Worm (Caenorhabditis elegans) whole organism, L1 larva: Measurements from ENCODE around the gene trx-2.
A peak's percentile ranks its signal among the peaks of the same experiment; 100 is the strongest.

Experiments used
- C34B4.2 ChIP-seq: sonication (generic microtip); optimal IDR thresholded peaks from 2 replicates; lab custom pipeline; 2017; ENCODE audit warnings: mild to moderate bottlenecking, missing genetic modification characterization, missing compliant biosample characterization
- Y116A8C.19 ChIP-seq: sonication (generic microtip); optimal IDR thresholded peaks from 2 replicates; lab custom pipeline; 2016; ENCODE audit warnings: missing compliant biosample characterization, missing genetic modification characterization, borderline replicate concordance
- dsc-1 ChIP-seq: sonication (generic microtip); optimal IDR thresholded peaks from 2 replicates; lab custom pipeline; 2016; ENCODE audit warnings: mild to moderate bottlenecking, missing genetic modification characterization, missing compliant biosample characterization
- efl-1 ChIP-seq, 4 experiments: fragments of 150-350 bp; optimal IDR thresholded peaks in 3 of 4; peaks in 1 of 4; 1 replicate in 1 of 4; 2 replicates in 3 of 4; lab custom pipeline; 2014; ENCODE audit warnings: missing biosample characterization in 2 of 4, missing genetic modification characterization in 2 of 4, missing genetic modification reagents in 2 of 4
- efl-3 ChIP-seq: fragments of 200-800 bp; sonication (Bioruptor generic); optimal IDR thresholded peaks from 2 replicates; lab custom pipeline; 2018; ENCODE audit warnings: mild to moderate bottlenecking, missing genetic modification characterization, missing compliant biosample characterization
- egl-13 ChIP-seq: sonication (generic microtip); optimal IDR thresholded peaks from 2 replicates; lab custom pipeline; 2016; ENCODE audit warnings: missing genotype, missing genetic modification reagents, missing genetic modification characterization, missing compliant biosample characterization
- elt-2 ChIP-seq: sonication (generic microtip); optimal IDR thresholded peaks from 2 replicates; lab custom pipeline; 2016; ENCODE audit warnings: missing genetic modification characterization, mild to moderate bottlenecking, inconsistent platforms, missing compliant biosample characterization, missing genetic modification reagents
- fkh-4 ChIP-seq: sonication (generic microtip); optimal IDR thresholded peaks from 2 replicates; lab custom pipeline; 2016; ENCODE audit warnings: missing compliant biosample characterization, missing genetic modification characterization, borderline replicate concordance
- fkh-8 ChIP-seq: sonication (generic microtip); optimal IDR thresholded peaks from 2 replicates; lab custom pipeline; 2016; ENCODE audit warnings: mild to moderate bottlenecking, missing genetic modification characterization, missing compliant biosample characterization
- fos-1 ChIP-seq: fragments of 150-350 bp; optimal IDR thresholded peaks from 2 replicates; lab custom pipeline; 2014; ENCODE audit warnings: missing biosample characterization, missing genetic modification characterization
- grh-1 ChIP-seq: fragments of 200-800 bp; sonication (Bioruptor generic); IDR thresholded peaks from 2 replicates; pipeline ENCODE4 v1.3.6; 2022; ENCODE audit warnings: missing genetic modification reagents, missing genetic modification characterization, missing compliant biosample characterization
- hlh-4 ChIP-seq: sonication (generic microtip); optimal IDR thresholded peaks from 2 replicates; lab custom pipeline; 2016; ENCODE audit warnings: mild to moderate bottlenecking, missing genetic modification characterization, missing compliant biosample characterization
- hpl-2 ChIP-seq: fragments of 150-350 bp; optimal IDR thresholded peaks from 2 replicates; lab custom pipeline; 2014; ENCODE audit warnings: missing biosample characterization, missing genetic modification reagents, missing genetic modification characterization
- isw-1 ChIP-seq: fragments of 200-800 bp; sonication (Bioruptor generic); IDR thresholded peaks from 2 replicates; pipeline ENCODE4 v1.3.6; 2022; ENCODE audit warnings: missing genetic modification characterization, missing compliant biosample characterization
- jun-1 ChIP-seq: fragments of 150-350 bp; optimal IDR thresholded peaks from 2 replicates; lab custom pipeline; 2014; ENCODE audit warnings: missing biosample characterization, missing genetic modification reagents, missing genetic modification characterization
- lin-13 ChIP-seq: fragments of 150-350 bp; optimal IDR thresholded peaks from 2 replicates; lab custom pipeline; 2014; ENCODE audit warnings: missing biosample characterization, missing genetic modification reagents, missing genetic modification characterization
- lin-14 ChIP-seq: fragments of 200-800 bp; sonication (Bioruptor generic); optimal IDR thresholded peaks from 2 replicates; lab custom pipeline; 2018; ENCODE audit warnings: mild to moderate bottlenecking, missing genetic modification characterization, moderate library complexity, missing compliant biosample characterization
- lin-15B ChIP-seq: fragments of 150-350 bp; sonication (generic microtip); optimal IDR thresholded peaks from 3 replicates; lab custom pipeline; 2014; ENCODE audit warnings: missing biosample characterization, missing genetic modification characterization
- lin-39 ChIP-seq: fragments of 150-350 bp; optimal IDR thresholded peaks from 2 replicates; lab custom pipeline; 2014; ENCODE audit warnings: missing biosample characterization, missing genetic modification reagents, missing genetic modification characterization
- lir-3 ChIP-seq: sonication (generic microtip); optimal IDR thresholded peaks from 2 replicates; lab custom pipeline; 2016; ENCODE audit warnings: mild to moderate bottlenecking, missing genetic modification characterization, moderate library complexity, missing compliant biosample characterization; ENCODE audit not compliant: poor library complexity
- lsy-2 ChIP-seq, 2 experiments: fragments of 150-350 bp; optimal IDR thresholded peaks; 2 replicates each; lab custom pipeline; 2014; ENCODE audit warnings: missing biosample characterization in 2 of 2, missing genetic modification characterization in 2 of 2
- mef-2 ChIP-seq: fragments of 150-350 bp; optimal IDR thresholded peaks from 2 replicates; lab custom pipeline; 2014; ENCODE audit warnings: missing biosample characterization, missing genetic modification characterization
- nhr-11 ChIP-seq: fragments of 150-350 bp; optimal IDR thresholded peaks from 2 replicates; lab custom pipeline; 2014; ENCODE audit warnings: missing biosample characterization, missing genetic modification characterization
- nhr-77 ChIP-seq: fragments of 150-350 bp; optimal IDR thresholded peaks from 2 replicates; lab custom pipeline; 2014; ENCODE audit warnings: missing biosample characterization, missing genetic modification characterization
- nhr-85 ChIP-seq: sonication (generic microtip); peaks from one replicate; lab custom pipeline; 2016; ENCODE audit warnings: missing genetic modification characterization, inconsistent platforms, missing compliant biosample characterization
- pax-3 ChIP-seq: fragments of 200-800 bp; sonication (Bioruptor generic); optimal IDR thresholded peaks from 2 replicates; lab custom pipeline; 2018; ENCODE audit warnings: mild to moderate bottlenecking, missing genetic modification characterization, moderate library complexity, missing compliant biosample characterization
- pqm-1 ChIP-seq: sonication (generic microtip); optimal IDR thresholded peaks from 3 replicates; lab custom pipeline; 2017; ENCODE audit warnings: missing biosample characterization, missing genetic modification characterization
- rnt-1 ChIP-seq: sonication (generic microtip); optimal IDR thresholded peaks from 2 replicates; lab custom pipeline; 2016; ENCODE audit warnings: mild to moderate bottlenecking, missing genetic modification characterization, moderate library complexity, missing compliant biosample characterization
- sup-37 ChIP-seq: fragments of 200-800 bp; sonication (Bioruptor generic); optimal IDR thresholded peaks from 2 replicates; lab custom pipeline; 2018; ENCODE audit warnings: mild to moderate bottlenecking, missing genetic modification characterization, missing compliant biosample characterization
- swsn-7 ChIP-seq: sonication (generic microtip); optimal IDR thresholded peaks from 2 replicates; lab custom pipeline; 2016; ENCODE audit warnings: missing genetic modification characterization, missing compliant biosample characterization
- tbx-2 ChIP-seq: sonication (generic microtip); optimal IDR thresholded peaks from 2 replicates; lab custom pipeline; 2016; ENCODE audit warnings: missing genetic modification characterization, missing compliant biosample characterization
- tlp-1 ChIP-seq: fragments of 150-350 bp; optimal IDR thresholded peaks from 2 replicates; lab custom pipeline; 2014; ENCODE audit warnings: missing biosample characterization, missing genetic modification characterization
- unc-30 ChIP-seq: sonication (generic microtip); optimal IDR thresholded peaks from 2 replicates; lab custom pipeline; 2017; ENCODE audit warnings: missing biosample characterization, missing genetic modification characterization
- unc-86 ChIP-seq: sonication (generic microtip); optimal IDR thresholded peaks from 2 replicates; lab custom pipeline; 2016; ENCODE audit warnings: missing genetic modification characterization, missing compliant biosample characterization
- vab-15 ChIP-seq: sonication (generic microtip); optimal IDR thresholded peaks from 2 replicates; lab custom pipeline; 2017; ENCODE audit warnings: missing genotype, mild to moderate bottlenecking, missing genetic modification characterization, missing compliant biosample characterization

trx-2 gene

DNA sequence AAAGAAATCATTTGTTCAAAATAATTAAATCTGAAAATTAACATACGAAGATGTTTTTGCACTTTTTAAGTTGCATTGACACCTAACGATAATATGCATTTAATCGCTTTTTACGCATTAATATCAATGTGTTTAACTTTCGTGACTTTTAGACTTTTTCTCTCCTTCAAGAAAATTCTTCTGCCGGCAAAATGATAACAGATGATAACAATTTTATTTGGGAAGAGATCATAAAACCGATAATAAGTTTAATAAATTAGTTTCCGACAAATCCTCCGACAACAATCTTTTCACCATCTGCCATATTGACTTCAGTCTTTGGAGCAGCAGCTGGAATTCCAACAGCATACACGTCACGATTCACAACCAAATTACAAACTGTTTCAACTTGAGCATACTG is 34.4 kb upstream of the trx-2 start:
- TF ChIP-seq elt-2 (tag; lab: Kevin White, UChicago) (peak; percentile 86), tlp-1 (tag; lab: Kevin White, UChicago) (peak; percentile 63), isw-1 (GFP tag; lab: Robert Waterston, UW) (no peak)

DNA sequence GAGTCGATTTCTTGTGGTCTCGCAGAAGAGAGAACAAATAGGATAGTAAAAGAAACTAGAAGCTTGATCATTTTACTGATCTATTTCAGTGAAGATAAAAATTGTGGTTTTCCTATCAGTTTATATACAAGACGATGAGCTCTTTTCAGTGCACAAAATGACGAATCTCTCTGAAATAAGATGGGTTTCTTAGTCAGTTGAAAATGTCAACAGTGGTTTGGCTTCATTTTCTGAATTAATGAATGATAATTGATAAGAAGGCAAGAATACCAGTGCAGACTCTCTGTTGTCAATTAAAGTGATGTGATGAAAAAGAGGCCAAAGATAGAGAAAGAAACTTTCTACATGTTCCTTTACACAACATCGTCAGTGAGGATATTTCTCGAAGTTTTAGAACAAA is 33.1 kb upstream of the trx-2 start, which contains the start of gene lys-2:
Gene lys-2 (minus strand): TSS at position 101 of the 400 bp plus-strand sequence.
- no peak for TF ChIP-seq lin-15B (tag; lab: Kevin White, UChicago)
- no peak for TF ChIP-seq fos-1
- no peak for TF ChIP-seq egl-13 (tag; lab: Kevin White, UChicago)
- peak; percentile 75 for TF ChIP-seq elt-2 (tag; lab: Kevin White, UChicago)
- no peak for TF ChIP-seq mef-2 (tag; lab: Kevin White, UChicago)
- TF ChIP-seq Y116A8C.19 (tag; lab: Kevin White, UChicago): no peak
- TF ChIP-seq pqm-1 (tag; lab: Kevin White, UChicago): peak; percentile 50
- no peak for TF ChIP-seq hlh-4 (tag; lab: Kevin White, UChicago)
- TF ChIP-seq pax-3 (tag; lab: Kevin White, UChicago): peak; percentile 4
- TF ChIP-seq swsn-7: no peak

DNA sequence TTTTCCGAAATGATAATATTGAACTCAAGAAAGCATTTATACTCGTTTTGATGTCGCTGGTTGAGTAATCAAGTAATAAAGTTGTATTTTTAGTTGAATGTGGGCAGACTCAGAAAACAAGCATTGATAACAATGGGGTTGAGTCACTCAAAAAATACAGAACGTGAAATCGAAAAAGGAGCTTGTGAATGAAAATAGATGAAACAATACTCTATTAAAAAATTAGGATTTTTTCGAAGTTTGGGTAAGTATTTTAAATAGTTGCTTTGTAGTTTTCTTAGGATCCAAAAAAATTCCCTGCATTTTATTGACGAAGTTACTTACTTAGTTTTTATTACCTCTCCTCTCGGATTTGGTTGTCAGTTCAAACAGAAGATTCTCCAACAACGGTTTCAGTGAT is 31.0 kb upstream of the trx-2 start, which contains the start of gene lys-3:
Gene lys-3 (minus strand): TSS at position 101 of the 400 bp plus-strand sequence.
- TF ChIP-seq lin-39 (no peak), nhr-77 (tag; lab: Kevin White, UChicago) (no peak), C34B4.2 (tag; lab: Kevin White, UChicago) (no peak), nhr-11 (no peak)

DNA sequence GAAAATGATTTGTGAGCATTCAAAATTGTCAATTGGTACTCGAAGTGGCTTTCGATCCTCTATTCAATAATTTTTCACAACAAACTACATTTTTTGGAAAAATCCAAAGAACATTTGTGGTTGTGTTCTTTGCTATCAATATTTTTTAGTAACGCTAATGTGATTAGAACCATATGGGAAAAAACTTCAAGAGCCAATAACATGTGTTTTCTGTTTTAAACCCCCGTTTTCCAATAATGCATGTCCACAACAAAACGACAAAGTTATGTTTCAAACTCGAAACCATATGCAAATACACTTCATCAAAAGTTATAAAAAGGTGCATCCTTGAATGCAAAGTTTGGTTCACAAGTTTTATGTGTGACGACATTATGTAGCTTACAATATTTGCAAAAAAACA is 28.6 kb upstream of the trx-2 start:
- no peak for TF ChIP-seq unc-30 (tag; lab: Kevin White, UChicago)
- no peak for TF ChIP-seq grh-1 (GFP tag; lab: Robert Waterston, UW)
- TF ChIP-seq efl-1 (optimal IDR thresholded peaks at IDR 0.05; lab: Kevin White, UChicago): no peak
- TF ChIP-seq efl-1 (GFP tag; optimal IDR thresholded peaks at IDR 0.05 in 1 of 2; lab: Kevin White, UChicago): peak in 1 of 2 experiments; percentile 44
- peak; percentile 92 for TF ChIP-seq fkh-4 (tag; lab: Kevin White, UChicago)
- peak; percentile 97 for TF ChIP-seq dsc-1 (tag; lab: Kevin White, UChicago)

DNA sequence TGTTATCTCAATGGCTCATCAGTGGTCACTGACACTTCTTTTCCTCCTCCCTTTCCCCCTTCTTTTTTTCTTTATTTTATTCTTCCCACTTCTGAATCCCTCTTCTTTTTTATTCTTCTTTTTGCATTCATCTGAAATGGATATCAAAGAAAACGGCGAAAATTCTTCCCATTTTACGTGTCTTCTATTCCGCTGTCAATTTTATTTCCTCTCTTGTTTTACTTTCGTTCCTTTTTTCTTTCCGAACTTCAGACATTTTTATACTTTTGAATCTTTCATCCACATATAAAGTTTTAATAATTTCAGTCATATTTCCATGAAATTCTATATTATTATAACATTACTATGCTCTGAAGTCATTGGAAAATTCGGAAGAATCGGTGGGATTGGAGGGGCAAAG is 27.2 kb upstream of the trx-2 start, which contains the start of gene B0024.3:
Gene B0024.3 (plus strand): TSS at position 301 of the 400 bp plus-strand sequence.
- TF ChIP-seq hpl-2 (GFP tag; lab: Kevin White, UChicago): no peak
- TF ChIP-seq lsy-2 (tag; optimal IDR thresholded peaks at IDR 0.05; lab: Kevin White, UChicago): peak in 1 of 2 experiments; percentile 8
- TF ChIP-seq lin-13: no peak
- no peak for TF ChIP-seq sup-37
- TF ChIP-seq nhr-85 (tag; lab: Kevin White, UChicago): no peak
- no peak for TF ChIP-seq vab-15 (tag; lab: Kevin White, UChicago)
- no peak for TF ChIP-seq jun-1 (tag; lab: Kevin White, UChicago)
- TF ChIP-seq lin-14: peak; percentile 34
- no peak for TF ChIP-seq C34B4.2 (tag; lab: Kevin White, UChicago)
- TF ChIP-seq efl-3 (GFP tag; lab: Kevin White, UChicago): no peak

DNA sequence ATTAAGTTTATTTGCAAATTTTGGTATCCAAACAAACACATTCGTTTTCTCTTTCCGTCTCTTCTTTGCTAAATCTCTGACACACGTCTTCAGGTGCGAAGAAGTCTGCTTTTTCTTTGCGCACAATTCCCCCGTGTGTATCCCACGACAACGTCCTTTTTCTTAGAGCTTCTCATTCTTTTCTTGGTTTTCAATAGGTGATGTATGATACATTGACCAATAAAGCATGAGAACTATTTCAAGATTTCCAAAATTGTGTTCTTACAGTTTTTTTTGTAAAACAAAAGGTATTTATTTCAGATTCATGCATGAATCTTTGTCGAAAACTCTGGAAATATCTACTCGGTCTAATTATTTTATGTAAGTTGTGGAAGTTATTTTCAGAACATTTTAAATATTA is 24.7 kb upstream of the trx-2 start, which contains the start of gene B0024.15:
Gene B0024.15 (plus strand): TSS at position 301 of the 400 bp plus-strand sequence.
- TF ChIP-seq egl-13 (tag; lab: Kevin White, UChicago) (no peak), fkh-8 (tag; lab: Kevin White, UChicago) (peak; percentile 35), hlh-4 (tag; lab: Kevin White, UChicago) (no peak), fos-1 (no peak), lir-3 (tag; lab: Kevin White, UChicago) (no peak), unc-86 (no peak), efl-1 (optimal IDR thresholded peaks at IDR 0.05; lab: Kevin White, UChicago) (no peak), efl-1 (GFP tag; optimal IDR thresholded peaks at IDR 0.05 in 1 of 2; lab: Kevin White, UChicago) (no peak), tbx-2 (tag; lab: Kevin White, UChicago) (no peak), rnt-1 (tag; lab: Kevin White, UChicago) (no peak)
